Worm (Caenorhabditis elegans) whole organism, early embryonic: ENCODE results near the gene F54H12.4.

Experiments used
- B0310.2 ChIP-seq: sonication (generic microtip); optimal IDR thresholded peaks from 2 replicates; lab custom pipeline; 2016; ENCODE audit warnings: mild to moderate bottlenecking, missing genetic modification characterization, missing compliant biosample characterization
- F13C5.2 ChIP-seq: sonication (generic microtip); optimal IDR thresholded peaks from 2 replicates; lab custom pipeline; 2017; ENCODE audit warnings: mild to moderate bottlenecking, missing genetic modification characterization, inconsistent platforms, missing compliant biosample characterization
- ama-1 ChIP-seq: fragments of 150-350 bp; optimal IDR thresholded peaks from 2 replicates; lab custom pipeline; 2014
- ets-7 ChIP-seq: sonication (generic microtip); optimal IDR thresholded peaks from 2 replicates; lab custom pipeline; 2016; ENCODE audit warnings: missing genotype, missing genetic modification characterization, missing compliant biosample characterization
- hnd-1 ChIP-seq: sonication (generic microtip); optimal IDR thresholded peaks from 2 replicates; lab custom pipeline; 2016; ENCODE audit warnings: missing genetic modification characterization, missing compliant biosample characterization
- tbx-11 ChIP-seq: fragments of 200-800 bp; sonication (Bioruptor generic); IDR thresholded peaks from 2 replicates; pipeline ENCODE4 v1.3.6; 2022; ENCODE audit warnings: missing genetic modification characterization, missing compliant biosample characterization

DNA sequence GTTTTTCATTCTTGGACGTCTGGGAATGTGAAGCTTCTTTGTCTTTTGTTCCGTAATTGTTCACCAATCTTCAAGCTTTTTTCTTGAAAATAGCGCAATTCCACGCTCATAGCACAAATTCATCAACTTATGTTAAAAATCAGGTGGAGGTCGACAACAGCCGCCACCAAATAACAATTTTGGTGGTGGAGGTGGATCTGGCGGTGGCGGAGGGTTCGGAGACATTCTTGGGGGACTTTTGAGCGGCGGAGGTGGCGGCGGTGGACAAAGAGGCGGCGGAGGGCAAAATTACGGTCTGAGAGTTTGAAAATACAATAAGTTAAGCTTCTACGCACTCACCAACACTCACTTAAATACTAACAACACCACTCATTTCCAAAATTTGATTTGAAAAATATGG is 19.4 kb upstream of the F54H12.4 start:
- TF ChIP-seq ama-1 = no peak
- TF ChIP-seq tbx-11 (GFP tag; lab: Robert Waterston, UW) = no peak
- TF ChIP-seq ets-7 = no peak
- TF ChIP-seq B0310.2 = no peak
- no peak for TF ChIP-seq hnd-1
- no peak for TF ChIP-seq F13C5.2 (tag; lab: Kevin White, UChicago)
